Worm (Caenorhabditis elegans): ENCODE data around the gene Y61B8B.3.

DNA sequence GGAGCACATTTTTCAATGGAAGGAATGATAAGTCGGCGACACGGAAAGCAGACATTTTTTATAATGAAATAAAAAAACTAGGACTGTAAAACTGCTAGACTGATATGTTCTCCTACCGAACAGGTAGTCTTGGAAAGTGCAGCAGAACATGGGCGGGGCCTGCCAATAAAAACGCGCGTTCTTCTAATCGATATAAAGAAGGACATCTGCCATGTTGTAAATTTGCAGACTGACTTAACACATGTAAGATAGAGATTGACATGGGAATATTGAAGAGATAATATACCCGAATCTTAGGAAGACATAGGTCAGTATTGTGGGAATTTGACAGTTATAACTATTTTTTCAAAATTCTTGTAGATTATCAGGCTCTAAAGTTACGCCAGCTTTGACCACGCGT is 15.6 kb upstream of the Y61B8B.3 start, which contains the start of gene sdz-16:
- TF ChIP-seq dao-5 (tag; optimal IDR thresholded peaks at IDR 0.05) (no peak), him-1 (tag; optimal IDR thresholded peaks at IDR 0.05) (no peak), W03F9.2 (tag; optimal IDR thresholded peaks at IDR 0.05) (no peak)
